Fruit fly (Drosophila melanogaster) whole organism, embryonic: ENCODE results near the gene Myo95E.

Experiments used
- Antp ChIP-seq: fragments of 200-800 bp; sonication (Bioruptor generic); optimal IDR thresholded peaks from 3 replicates; lab custom pipeline; 2016; ENCODE audit warnings: missing biosample characterization, missing genetic modification characterization
- CG1024 ChIP-seq: fragments of 200-800 bp; sonication (Bioruptor generic); IDR thresholded peaks from 2 replicates; pipeline ENCODE4 v1.3.6; 2022; ENCODE audit warnings: missing biosample characterization, missing genetic modification characterization
- CG10274 ChIP-seq: fragments of 200-800 bp; sonication (Bioruptor generic); optimal IDR thresholded peaks from 3 replicates; lab custom pipeline; 2017; ENCODE audit warnings: missing biosample characterization, mild to moderate bottlenecking, missing genetic modification characterization
- CG11723 ChIP-seq: fragments of 200-800 bp; sonication (Bioruptor generic); optimal IDR thresholded peaks from 2 replicates; lab custom pipeline; 2017; ENCODE audit warnings: missing biosample characterization, mild to moderate bottlenecking, missing genetic modification characterization
- CG13296 ChIP-seq: fragments of 200-800 bp; sonication (Bioruptor generic); optimal IDR thresholded peaks from 3 replicates; lab custom pipeline; 2018; ENCODE audit warnings: missing biosample characterization, mild to moderate bottlenecking, missing genetic modification characterization
- CG15011 ChIP-seq: fragments of 200-800 bp; sonication (Bioruptor generic); optimal IDR thresholded peaks from 3 replicates; lab custom pipeline; 2018; ENCODE audit warnings: missing biosample characterization, mild to moderate bottlenecking, missing genetic modification characterization
- CG15601 ChIP-seq: fragments of 200-800 bp; sonication (Bioruptor generic); optimal IDR thresholded peaks from 3 replicates; lab custom pipeline; 2019; ENCODE audit warnings: missing biosample characterization, mild to moderate bottlenecking, missing genetic modification characterization, moderate library complexity
- CG17361 ChIP-seq: fragments of 200-800 bp; sonication (Bioruptor generic); IDR thresholded peaks from 3 replicates; pipeline ENCODE4 v1.3.6; 2022; ENCODE audit warnings: missing biosample characterization, missing genetic modification characterization
- CG2120 ChIP-seq: fragments of 200-800 bp; sonication (Bioruptor generic); optimal IDR thresholded peaks from 3 replicates; lab custom pipeline; 2016; ENCODE audit warnings: missing biosample characterization, missing genetic modification characterization
- CG2889 ChIP-seq: fragments of 200-800 bp; sonication (Bioruptor generic); IDR thresholded peaks from 3 replicates; pipeline ENCODE4 v1.3.6; 2022; ENCODE audit warnings: missing biosample characterization, missing genetic modification characterization
- CG34376 ChIP-seq: fragments of 200-800 bp; sonication (Bioruptor generic); optimal IDR thresholded peaks from 2 replicates; lab custom pipeline; 2018; ENCODE audit warnings: missing biosample characterization, mild to moderate bottlenecking, missing genetic modification characterization
- CG8281 ChIP-seq: fragments of 200-800 bp; sonication (Bioruptor generic); optimal IDR thresholded peaks from 2 replicates; lab custom pipeline; 2018; ENCODE audit warnings: missing biosample characterization, mild to moderate bottlenecking, missing genetic modification characterization, moderate library complexity
- CHES-1-like ChIP-seq: fragments of 200-800 bp; sonication (Bioruptor generic); optimal IDR thresholded peaks from 2 replicates; lab custom pipeline; 2016; ENCODE audit warnings: missing biosample characterization, missing genetic modification characterization
- CkIIα-i1 ChIP-seq: fragments of 200-800 bp; sonication (Bioruptor generic); IDR thresholded peaks from 2 replicates; pipeline ENCODE4 v1.3.6; 2022; ENCODE audit warnings: missing biosample characterization, missing genetic modification characterization
- Dip2 ChIP-seq: fragments of 200-800 bp; sonication (Bioruptor generic); IDR thresholded peaks from 2 replicates; pipeline ENCODE4 v1.3.6; 2022; ENCODE audit warnings: missing biosample characterization, missing genetic modification characterization
- Dp ChIP-seq: fragments of 200-800 bp; sonication (Bioruptor generic); optimal IDR thresholded peaks from 2 replicates; lab custom pipeline; 2018; ENCODE audit warnings: missing biosample characterization, mild to moderate bottlenecking, missing genetic modification characterization, moderate library complexity
- GATAe ChIP-seq: fragments of 200-800 bp; sonication (Bioruptor generic); conservative IDR thresholded peaks from 2 replicates; pipeline ENCODE4 v1.3.6; 2022; ENCODE audit warnings: missing biosample characterization, missing genetic modification characterization
- HLH54F ChIP-seq: fragments of 200-800 bp; sonication (Bioruptor generic); optimal IDR thresholded peaks from 3 replicates; lab custom pipeline; 2016; ENCODE audit warnings: missing biosample characterization, missing genetic modification characterization
- HLHmδ ChIP-seq: fragments of 200-800 bp; sonication (Bioruptor generic); optimal IDR thresholded peaks from 2 replicates; lab custom pipeline; 2018; ENCODE audit warnings: missing biosample characterization, mild to moderate bottlenecking, missing genetic modification characterization, moderate library complexity
- Lhr ChIP-seq: fragments of 200-800 bp; sonication (Bioruptor generic); optimal IDR thresholded peaks from 3 replicates; lab custom pipeline; 2017; ENCODE audit warnings: mild to moderate bottlenecking, missing biosample characterization, missing genetic modification reagents, missing genetic modification characterization
- MESR4 ChIP-seq: fragments of 200-800 bp; sonication (Bioruptor generic); optimal IDR thresholded peaks from 2 replicates; lab custom pipeline; 2018; ENCODE audit warnings: missing biosample characterization, mild to moderate bottlenecking, missing genetic modification characterization, moderate library complexity
- Stat92E ChIP-seq, 3 experiments: fragments of >200 bp in 2 of 3; fragments of 200-800 bp in 1 of 3; sonication (Bioruptor generic) in 1 of 3; optimal IDR thresholded peaks; 2 replicates each; lab custom pipeline; 2017 to 2019; ENCODE audit warnings: missing biosample characterization in 3 of 3, missing genetic modification characterization in 3 of 3, mild to moderate bottlenecking in 1 of 3, moderate library complexity in 1 of 3
- aop ChIP-seq: fragments of 200-800 bp; sonication (Bioruptor generic); IDR thresholded peaks from 2 replicates; pipeline ENCODE4 v1.3.6; 2022; ENCODE audit warnings: missing biosample characterization, missing genetic modification characterization
- ap ChIP-seq: fragments of 200-800 bp; sonication (Bioruptor generic); IDR thresholded peaks from 2 replicates; pipeline ENCODE4 v1.3.6; 2022; ENCODE audit warnings: missing biosample characterization, missing genetic modification characterization
- bsh ChIP-seq, 2 experiments: fragments of 200-800 bp; sonication (Bioruptor generic); optimal IDR thresholded peaks; 2 replicates each; lab custom pipeline; 2017 to 2018; ENCODE audit warnings: mild to moderate bottlenecking in 2 of 2, missing biosample characterization in 2 of 2, missing genetic modification characterization in 2 of 2, moderate library complexity in 1 of 2
- chm ChIP-seq: fragments of 200-800 bp; sonication (Bioruptor generic); IDR thresholded peaks from 2 replicates; pipeline ENCODE4 v1.3.6; 2022; ENCODE audit warnings: missing biosample characterization, missing genetic modification characterization
- dmrt11E ChIP-seq: fragments of 200-800 bp; sonication (Bioruptor generic); optimal IDR thresholded peaks from 3 replicates; lab custom pipeline; 2018; ENCODE audit warnings: missing biosample characterization, mild to moderate bottlenecking, missing genetic modification characterization, moderate library complexity
- eyg ChIP-seq: fragments of 200-800 bp; sonication (Bioruptor generic); optimal IDR thresholded peaks from 3 replicates; lab custom pipeline; 2016; ENCODE audit warnings: missing biosample characterization, missing genetic modification characterization
- fd64A ChIP-seq: fragments of 200-800 bp; sonication (Bioruptor generic); optimal IDR thresholded peaks from 3 replicates; lab custom pipeline; 2018; ENCODE audit warnings: missing biosample characterization, mild to moderate bottlenecking, missing genetic modification characterization
- gro ChIP-seq: fragments of 200-800 bp; sonication (Bioruptor generic); optimal IDR thresholded peaks from 2 replicates; lab custom pipeline; 2016; ENCODE audit warnings: missing biosample characterization, missing genetic modification characterization
- insv ChIP-seq, 2 experiments: fragments of 200-800 bp; sonication (Bioruptor generic); optimal IDR thresholded peaks; 3 replicates each; lab custom pipeline; 2016 to 2018; ENCODE audit warnings: missing biosample characterization in 2 of 2, missing genetic modification characterization in 2 of 2
- jigr1 ChIP-seq: fragments of 200-800 bp; sonication (Bioruptor generic); IDR thresholded peaks from 3 replicates; pipeline ENCODE4 v1.3.6; 2022; ENCODE audit warnings: missing biosample characterization, missing genetic modification characterization
- kah ChIP-seq: fragments of 200-800 bp; sonication (Bioruptor generic); optimal IDR thresholded peaks from 2 replicates; lab custom pipeline; 2018; ENCODE audit warnings: missing biosample characterization, mild to moderate bottlenecking, missing genetic modification characterization
- kay ChIP-seq: fragments of 200-800 bp; sonication (Bioruptor generic); optimal IDR thresholded peaks from 2 replicates; lab custom pipeline; 2016; ENCODE audit warnings: missing biosample characterization, missing genetic modification characterization
- lmd ChIP-seq: fragments of 200-800 bp; sonication (Bioruptor generic); IDR thresholded peaks from 2 replicates; pipeline ENCODE4 v1.3.6; 2022; ENCODE audit warnings: missing biosample characterization, missing genetic modification characterization
- mld ChIP-seq: fragments of 200-800 bp; sonication (Bioruptor generic); IDR thresholded peaks from 3 replicates; pipeline ENCODE4 v1.3.6; 2022; ENCODE audit warnings: missing biosample characterization, missing genetic modification characterization; ENCODE audit not compliant: partially characterized antibody
- onecut ChIP-seq: fragments of 200-800 bp; sonication (Bioruptor generic); IDR thresholded peaks from 2 replicates; pipeline ENCODE4 v1.3.6; 2022; ENCODE audit warnings: missing biosample characterization, missing genetic modification characterization
- pita ChIP-seq: fragments of 200-800 bp; sonication (Bioruptor generic); optimal IDR thresholded peaks from 2 replicates; lab custom pipeline; 2017; ENCODE audit warnings: missing biosample characterization, mild to moderate bottlenecking, missing genetic modification characterization
- pros ChIP-seq: fragments of 200-800 bp; sonication (Bioruptor generic); optimal IDR thresholded peaks from 3 replicates; lab custom pipeline; 2019; ENCODE audit warnings: missing biosample characterization, mild to moderate bottlenecking, missing genetic modification characterization, moderate library complexity
- psq ChIP-seq: fragments of 200-800 bp; sonication (Bioruptor generic); optimal IDR thresholded peaks from 2 replicates; lab custom pipeline; 2017; ENCODE audit warnings: missing biosample characterization, missing genetic modification characterization
- pzg ChIP-seq: fragments of 200-800 bp; sonication (Bioruptor generic); optimal IDR thresholded peaks from 3 replicates; lab custom pipeline; 2018; ENCODE audit warnings: missing biosample characterization, mild to moderate bottlenecking, missing genetic modification characterization, moderate library complexity
- sc ChIP-seq, 3 experiments: fragments of >200 bp in 2 of 3; fragments of 200-800 bp in 1 of 3; sonication (Bioruptor generic) in 1 of 3; optimal IDR thresholded peaks; 2 replicates in 2 of 3; 3 replicates in 1 of 3; lab custom pipeline; 2017; ENCODE audit warnings: mild to moderate bottlenecking in 1 of 3, missing biosample characterization in 1 of 3, missing genetic modification characterization in 1 of 3, missing genetic modification reagents in 1 of 3
- scrt ChIP-seq: fragments of 200-800 bp; sonication (Bioruptor generic); optimal IDR thresholded peaks from 2 replicates; lab custom pipeline; 2018; ENCODE audit warnings: missing biosample characterization, mild to moderate bottlenecking, missing genetic modification characterization, moderate library complexity
- sens ChIP-seq: fragments of 200-800 bp; sonication (Bioruptor generic); peaks from one replicate; lab custom pipeline; 2016; ENCODE audit warnings: missing biosample characterization, missing genetic modification characterization
- slbo ChIP-seq: fragments of 200-800 bp; sonication (Bioruptor generic); IDR thresholded peaks from 2 replicates; pipeline ENCODE4 v1.3.6; 2022; ENCODE audit warnings: missing biosample characterization, missing genetic modification characterization
- sqz ChIP-seq: fragments of 200-800 bp; sonication (Bioruptor generic); optimal IDR thresholded peaks from 3 replicates; lab custom pipeline; 2018; ENCODE audit warnings: missing biosample characterization, mild to moderate bottlenecking, missing genetic modification characterization
- trem ChIP-seq: fragments of 200-800 bp; optimal IDR thresholded peaks from 3 replicates; lab custom pipeline; 2019; ENCODE audit warnings: missing biosample characterization, mild to moderate bottlenecking, missing genetic modification characterization, moderate library complexity
- tup ChIP-seq: fragments of 200-800 bp; sonication (Bioruptor generic); optimal IDR thresholded peaks from 2 replicates; lab custom pipeline; 2016; ENCODE audit warnings: missing biosample characterization, mild to moderate bottlenecking, missing genetic modification characterization, moderate library complexity
- unpg ChIP-seq: fragments of 200-800 bp; sonication (Bioruptor generic); optimal IDR thresholded peaks from 3 replicates; lab custom pipeline; 2018; ENCODE audit warnings: missing biosample characterization, mild to moderate bottlenecking, missing genetic modification characterization, moderate library complexity
- wek ChIP-seq: fragments of 200-800 bp; sonication (Bioruptor generic); optimal IDR thresholded peaks from 3 replicates; lab custom pipeline; 2018; ENCODE audit warnings: missing biosample characterization, mild to moderate bottlenecking, missing genetic modification characterization, moderate library complexity

Myo95E gene

dm6 chr3R:24106059-24106631, 55.2 kb downstream of the Myo95E start (continued):
- TF ChIP-seq Stat92E (GFP tag; optimal IDR thresholded peaks at IDR 0.05; lab: Kevin White, UChicago) (no peak), eyg (GFP tag; lab: Kevin White, UChicago) (no peak), CHES-1-like (GFP tag; lab: Kevin White, UChicago) (peak; percentile 18), mld (no peak), CG15601 (tag; lab: Kevin White, UChicago) (no peak), kah (GFP tag; lab: Kevin White, UChicago) (no peak), scrt (GFP tag; lab: Kevin White, UChicago) (no peak), GATAe (GFP tag; lab: Robert Waterston, UW) (no peak), wek (peak; percentile 45), CG10274 (no peak), CG2889 (GFP tag; lab: Robert Waterston, UW) (no peak), fd64A (no peak), sens (GFP tag; lab: Kevin White, UChicago) (peak; percentile 91), Antp (GFP tag; lab: Kevin White, UChicago) (no peak), pita (GFP tag; lab: Kevin White, UChicago) (peak; percentile 24), ap (GFP tag; lab: Robert Waterston, UW) (no peak), CkIIα-i1 (GFP tag; lab: Robert Waterston, UW) (no peak), chm (GFP tag; lab: Robert Waterston, UW) (no peak), Dip2 (GFP tag; lab: Robert Waterston, UW) (no peak), CG1024 (GFP tag; lab: Robert Waterston, UW) (no peak), unpg (GFP tag; lab: Kevin White, UChicago) (peak; percentile 57), sc (optimal IDR thresholded peaks at IDR 0.05; lab: Kevin White, UChicago) (no peak), sc (GFP tag; optimal IDR thresholded peaks at IDR 0.05; lab: Kevin White, UChicago) (no peak), HLH54F (GFP tag; lab: Kevin White, UChicago) (peak; percentile 16), CG8281 (tag; lab: Kevin White, UChicago) (no peak), jigr1 (GFP tag; lab: Robert Waterston, UW) (no peak), slbo (no peak), CG17361 (no peak), lmd (GFP tag; lab: Robert Waterston, UW) (no peak), kay (GFP tag; lab: Kevin White, UChicago) (peak; percentile 14), aop (GFP tag; lab: Robert Waterston, UW) (no peak), tup (no peak), onecut (peak; percentile 60), CG11723 (GFP tag; lab: Kevin White, UChicago) (peak; percentile 4), dmrt11E (tag; lab: Kevin White, UChicago) (peak; percentile 27), CG15011 (GFP tag; lab: Kevin White, UChicago) (no peak)

- peak; percentile 73 for TF ChIP-seq trem
- TF ChIP-seq pros (GFP tag; lab: Kevin White, UChicago): no peak
- TF ChIP-seq CG2120 (GFP tag; lab: Kevin White, UChicago): peak; percentile 22
- TF ChIP-seq Stat92E (GFP tag; optimal IDR thresholded peaks at IDR 0.05; lab: Kevin White, UChicago): no peak
- TF ChIP-seq CG13296 (GFP tag; lab: Kevin White, UChicago): peak; percentile 46
- TF ChIP-seq pzg (GFP tag; lab: Kevin White, UChicago): peak; percentile 92
- peak; percentile 26 for TF ChIP-seq CG34376 (GFP tag; lab: Kevin White, UChicago)
- TF ChIP-seq Lhr (GFP tag; lab: Kevin White, UChicago): peak; percentile 87
- peak; percentile 54 for TF ChIP-seq MESR4
- peak; percentile 16 for TF ChIP-seq gro (GFP tag; lab: Kevin White, UChicago)
- TF ChIP-seq Dp: peak; percentile 25
- TF ChIP-seq bsh (GFP tag; optimal IDR thresholded peaks at IDR 0.05; lab: Kevin White, UChicago): peak in 1 of 2 experiments; percentile 36
- TF ChIP-seq insv (GFP tag; optimal IDR thresholded peaks at IDR 0.05; lab: Kevin White, UChicago): no peak
- peak; percentile 98 for TF ChIP-seq psq
- peak; percentile 72 for TF ChIP-seq sqz (GFP tag; lab: Kevin White, UChicago)
- TF ChIP-seq HLHmδ (GFP tag; lab: Kevin White, UChicago): peak; percentile 10
Observed at dm6 chr3R:24105312-24105902, 55.9 kb downstream of the Myo95E start, which contains the start of gene Syx1A. Syx1A (minus strand) TSS chr3R:24105763.
